Fruit fly (Drosophila melanogaster) whole organism, wandering third instar larva: Measurements from ENCODE around the gene GluRIIA.
A peak's percentile ranks its signal among the peaks of the same experiment; 100 is the strongest.

Source experiments
- Abd-B ChIP-seq: fragments of >200 bp; optimal IDR thresholded peaks from 2 replicates; lab custom pipeline; 2017; ENCODE audit warnings: missing biosample characterization, missing genetic modification characterization
- CG32264 ChIP-seq: fragments of 200-800 bp; sonication (Bioruptor generic); optimal IDR thresholded peaks from 2 replicates; lab custom pipeline; 2016; ENCODE audit warnings: missing biosample characterization, missing genetic modification characterization
- CG9705 ChIP-seq: fragments of 200-800 bp; sonication (Bioruptor generic); optimal IDR thresholded peaks from 2 replicates; lab custom pipeline; 2018; ENCODE audit warnings: missing biosample characterization, mild to moderate bottlenecking, missing genetic modification characterization
- Dfd ChIP-seq: fragments of >200 bp; optimal IDR thresholded peaks from 2 replicates; lab custom pipeline; 2017; ENCODE audit warnings: missing biosample characterization, missing genetic modification characterization
- Dif ChIP-seq: fragments of 200-275, 200-300 bp; sonication (Bioruptor generic); optimal IDR thresholded peaks from 2 replicates; lab custom pipeline; 2018; ENCODE audit warnings: missing biosample characterization, missing genetic modification characterization; ENCODE audit not compliant: partially characterized antibody
- GATAd ChIP-seq: sonication (Bioruptor generic); optimal IDR thresholded peaks from 2 replicates; lab custom pipeline; 2016; ENCODE audit warnings: missing biosample characterization, missing genetic modification characterization
- HLH106 ChIP-seq: fragments of 200-800 bp; optimal IDR thresholded peaks from 3 replicates; lab custom pipeline; 2019; ENCODE audit warnings: missing biosample characterization, mild to moderate bottlenecking, missing genetic modification characterization, moderate library complexity
- Hnf4 ChIP-seq: fragments of 200-800 bp; sonication (Bioruptor generic); optimal IDR thresholded peaks from 2 replicates; lab custom pipeline; 2016; ENCODE audit warnings: missing biosample characterization, mild to moderate bottlenecking, missing genetic modification characterization
- Hr78 ChIP-seq: fragments of >200 bp; optimal IDR thresholded peaks from 2 replicates; lab custom pipeline; 2017; ENCODE audit warnings: missing biosample characterization, missing genetic modification characterization
- Hr83 ChIP-seq: fragments of 200-300 bp; sonication (Bioruptor generic); optimal IDR thresholded peaks from 2 replicates; lab custom pipeline; 2016; ENCODE audit warnings: missing biosample characterization, mild to moderate bottlenecking, missing genetic modification characterization, moderate library complexity; ENCODE audit not compliant: poor library complexity, severe bottlenecking
- Jra ChIP-seq: sonication (Bioruptor generic); optimal IDR thresholded peaks from 2 replicates; lab custom pipeline; 2016; ENCODE audit warnings: missing biosample characterization, missing genetic modification characterization
- Mio ChIP-seq: sonication (Bioruptor generic); optimal IDR thresholded peaks from 2 replicates; lab custom pipeline; 2016; ENCODE audit warnings: missing biosample characterization, missing genetic modification characterization
- Myc ChIP-seq: fragments of >200 bp; optimal IDR thresholded peaks from 2 replicates; lab custom pipeline; 2017
- N ChIP-seq: fragments of >200 bp; optimal IDR thresholded peaks from 2 replicates; lab custom pipeline; 2018; ENCODE audit warnings: missing biosample characterization, missing external identifiers, missing genetic modification characterization
- OdsH ChIP-seq: fragments of 200-800 bp; sonication (Bioruptor generic); optimal IDR thresholded peaks from 2 replicates; lab custom pipeline; 2016; ENCODE audit warnings: missing biosample characterization, mild to moderate bottlenecking, missing genetic modification characterization
- Rel ChIP-seq, 2 experiments: fragments of 200-800 bp; sonication (Bioruptor generic) in 1 of 2; optimal IDR thresholded peaks; 2 replicates in 1 of 2; 3 replicates in 1 of 2; lab custom pipeline; 2016 to 2019; ENCODE audit warnings: mild to moderate bottlenecking in 2 of 2, missing biosample characterization in 2 of 2, missing genetic modification characterization in 2 of 2, moderate library complexity in 1 of 2
- Sp1 ChIP-seq: fragments of 200-800 bp; sonication (Bioruptor generic); optimal IDR thresholded peaks from 3 replicates; lab custom pipeline; 2019; ENCODE audit warnings: missing biosample characterization, mild to moderate bottlenecking, missing genetic modification characterization, moderate library complexity
- Vsx2 ChIP-seq: fragments of 200-300, 225-300 bp; sonication (Bioruptor generic); optimal IDR thresholded peaks from 2 replicates; lab custom pipeline; 2018; ENCODE audit warnings: missing biosample characterization, missing genetic modification characterization; ENCODE audit not compliant: partially characterized antibody
- br ChIP-seq: fragments of 200-800 bp; sonication (Bioruptor generic); optimal IDR thresholded peaks from 2 replicates; lab custom pipeline; 2016; ENCODE audit warnings: missing biosample characterization, missing genetic modification characterization
- dl ChIP-seq, 2 experiments: fragments of 175-275, 200-275 bp in 1 of 2; fragments of 200-275 bp in 1 of 2; sonication (Bioruptor generic); optimal IDR thresholded peaks; lab custom pipeline; 2018; ENCODE audit warnings: mild to moderate bottlenecking in 2 of 2, missing biosample characterization in 2 of 2, missing genetic modification characterization in 2 of 2, moderate library complexity in 2 of 2; ENCODE audit not compliant: partially characterized antibody in 2 of 2, insufficient read depth in 1 of 2
- dmrt93B ChIP-seq: fragments of 200-800 bp; sonication (Bioruptor generic); optimal IDR thresholded peaks from 2 replicates; lab custom pipeline; 2018; ENCODE audit warnings: missing biosample characterization, mild to moderate bottlenecking, missing genetic modification characterization
- dsf ChIP-seq: sonication (Bioruptor generic); optimal IDR thresholded peaks from 2 replicates; lab custom pipeline; 2016; ENCODE audit warnings: missing biosample characterization, missing genetic modification characterization, borderline replicate concordance
- ey ChIP-seq: fragments of 200-800 bp; sonication (Bioruptor generic); optimal IDR thresholded peaks from 2 replicates; lab custom pipeline; 2016; ENCODE audit warnings: missing biosample characterization, missing genetic modification characterization
- foxo ChIP-seq, 2 experiments: fragments of 200-800 bp; sonication (Bioruptor generic); optimal IDR thresholded peaks; 2 replicates in 1 of 2; 3 replicates in 1 of 2; lab custom pipeline; 2016 to 2017; ENCODE audit warnings: missing biosample characterization in 2 of 2, missing genetic modification characterization in 2 of 2
- fru ChIP-seq: fragments of 200-800 bp; sonication (Bioruptor generic); optimal IDR thresholded peaks from 3 replicates; lab custom pipeline; 2016; ENCODE audit warnings: missing biosample characterization, mild to moderate bottlenecking, missing genetic modification characterization
- h ChIP-seq: fragments of 200-800 bp; sonication (Bioruptor generic); optimal IDR thresholded peaks from 3 replicates; lab custom pipeline; 2016; ENCODE audit warnings: missing biosample characterization, mild to moderate bottlenecking, missing genetic modification characterization
- jim ChIP-seq: fragments of 175-275, 200-325 bp; sonication (Bioruptor generic); optimal IDR thresholded peaks from 2 replicates; lab custom pipeline; 2016; ENCODE audit warnings: missing biosample characterization, mild to moderate bottlenecking, missing genetic modification characterization
- lola ChIP-seq: fragments of >200 bp; optimal IDR thresholded peaks from 2 replicates; lab custom pipeline; 2017; ENCODE audit warnings: missing biosample characterization, missing genetic modification characterization
- pan ChIP-seq: fragments of >200 bp; optimal IDR thresholded peaks from 2 replicates; lab custom pipeline; 2017
- psq ChIP-seq: fragments of 200-800 bp; sonication (Bioruptor generic); optimal IDR thresholded peaks from 3 replicates; lab custom pipeline; 2017; ENCODE audit warnings: missing biosample characterization, mild to moderate bottlenecking, missing genetic modification characterization, moderate library complexity
- sage ChIP-seq: fragments of 200-800 bp; sonication (Bioruptor generic); optimal IDR thresholded peaks from 2 replicates; lab custom pipeline; 2016; ENCODE audit warnings: missing biosample characterization, mild to moderate bottlenecking, missing genetic modification characterization
- sv ChIP-seq: fragments of 200-800 bp; sonication (Bioruptor generic); optimal IDR thresholded peaks from 3 replicates; lab custom pipeline; 2016; ENCODE audit warnings: missing biosample characterization, missing genetic modification characterization
- usp ChIP-seq: fragments of >200 bp; optimal IDR thresholded peaks from 2 replicates; lab custom pipeline; 2017; ENCODE audit warnings: missing biosample characterization, missing genetic modification characterization
- woc ChIP-seq: sonication (Bioruptor generic); optimal IDR thresholded peaks from 2 replicates; lab custom pipeline; 2016; ENCODE audit warnings: missing biosample characterization, mild to moderate bottlenecking, missing genetic modification characterization

The GluRIIA gene

DNA sequence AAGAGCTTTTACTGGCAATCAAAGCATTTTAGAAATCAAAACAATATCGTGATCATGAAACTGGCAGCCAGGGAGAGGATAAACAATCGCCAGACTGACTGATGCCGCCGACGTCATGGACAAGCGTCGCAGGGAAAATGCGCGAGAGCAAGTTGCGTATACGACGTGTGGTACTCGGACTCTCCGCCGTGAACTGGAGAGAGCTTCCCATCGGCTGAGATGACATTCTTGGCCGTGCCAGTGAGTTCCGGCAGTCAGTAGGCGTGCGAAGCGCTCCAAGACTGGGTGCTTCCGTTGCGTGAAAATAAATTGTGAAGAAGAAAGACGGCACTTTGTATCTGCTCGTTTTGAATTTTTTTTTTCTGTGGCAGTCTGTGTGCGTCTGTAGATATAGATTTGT, at the start of gene GluRIIA:
Gene GluRIIA (plus strand): TSS at position 255 of the 400 bp plus-strand sequence.
- TF ChIP-seq Jra: no peak
- no peak for TF ChIP-seq OdsH (GFP tag; lab: Kevin White, UChicago)
- no peak for TF ChIP-seq N (GFP tag; lab: Kevin White, UChicago)
- TF ChIP-seq Mio (GFP tag; lab: Kevin White, UChicago): no peak
- no peak for TF ChIP-seq GATAd (GFP tag; lab: Kevin White, UChicago)
- TF ChIP-seq Sp1 (GFP tag; lab: Kevin White, UChicago): no peak
- TF ChIP-seq CG9705 (GFP tag; lab: Kevin White, UChicago): no peak
- no peak for TF ChIP-seq Dif (GFP tag; lab: Kevin White, UChicago)
- TF ChIP-seq dl (GFP tag; optimal IDR thresholded peaks at IDR 0.05; lab: Kevin White, UChicago; ENCODE audit: insufficient read depth in 1 of 2, partially characterized antibody in 2 of 2): no peak
- TF ChIP-seq foxo (GFP tag; optimal IDR thresholded peaks at IDR 0.05; lab: Kevin White, UChicago): no peak
- TF ChIP-seq fru (GFP tag; lab: Kevin White, UChicago): no peak
- no peak for TF ChIP-seq Hnf4

DNA sequence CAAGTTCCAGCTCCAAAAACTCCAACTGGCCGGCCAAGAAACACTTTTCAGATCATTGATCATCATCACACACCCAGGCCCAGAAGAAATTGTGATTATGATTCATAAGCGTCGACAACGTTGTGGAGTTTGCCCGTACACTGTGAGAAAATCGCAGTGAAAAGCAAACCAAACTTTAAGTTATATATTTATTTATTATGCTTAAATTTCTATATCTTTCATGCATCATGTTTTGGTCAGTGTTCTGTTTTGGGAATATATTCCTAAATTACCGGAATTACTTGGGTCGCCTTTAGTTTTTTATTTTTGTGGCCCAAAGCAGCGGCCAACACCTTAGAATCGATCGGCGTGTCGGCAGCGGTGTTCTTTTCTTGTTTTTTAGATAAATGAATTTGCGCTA, 49.7 kb upstream of the GluRIIA start:
- peak; percentile 12 for TF ChIP-seq HLH106 (tag; lab: Kevin White, UChicago)
- no peak for TF ChIP-seq CG32264 (GFP tag; lab: Kevin White, UChicago)
- TF ChIP-seq fru (GFP tag; lab: Kevin White, UChicago): peak; percentile 55
- TF ChIP-seq Rel (GFP tag; optimal IDR thresholded peaks at IDR 0.05; lab: Kevin White, UChicago): no peak
- TF ChIP-seq Rel (tag; optimal IDR thresholded peaks at IDR 0.05; lab: Kevin White, UChicago): no peak
- TF ChIP-seq Myc (lab: Kevin White, UChicago): no peak
- peak; percentile 28 for TF ChIP-seq ey (GFP tag; lab: Kevin White, UChicago)
- no peak for TF ChIP-seq dmrt93B (GFP tag; lab: Kevin White, UChicago)
- peak; percentile 40 for TF ChIP-seq OdsH (GFP tag; lab: Kevin White, UChicago)
- peak; percentile 30 for TF ChIP-seq psq (GFP tag; lab: Kevin White, UChicago)
- TF ChIP-seq br: peak; percentile 40
- peak; percentile 32 for TF ChIP-seq Sp1 (GFP tag; lab: Kevin White, UChicago)
- peak; percentile 19 for TF ChIP-seq h (GFP tag; lab: Kevin White, UChicago)
- TF ChIP-seq foxo (GFP tag; optimal IDR thresholded peaks at IDR 0.05; lab: Kevin White, UChicago): peak in 1 of 2 experiments; percentile 34
- peak; percentile 61 for TF ChIP-seq Hnf4

DNA sequence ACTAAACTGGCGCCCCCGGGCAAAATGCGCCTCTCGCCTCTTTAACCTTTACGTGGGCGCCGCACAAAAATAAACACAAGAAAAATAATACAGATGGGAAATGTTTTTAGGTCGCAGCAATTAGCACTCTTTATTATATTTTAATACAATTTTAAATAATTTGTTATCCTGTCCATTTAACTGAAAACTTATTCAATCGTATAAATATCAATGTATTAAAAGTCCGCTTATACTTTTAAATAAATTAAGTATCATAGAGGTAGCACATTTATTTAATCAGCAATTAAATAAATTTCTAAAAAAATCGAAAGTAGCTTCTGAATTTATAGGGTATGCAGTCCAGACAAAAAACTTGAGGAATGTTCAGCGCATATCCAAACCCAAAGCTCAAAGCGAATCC, 47.8 kb upstream of the GluRIIA start:
- TF ChIP-seq sv (GFP tag; lab: Kevin White, UChicago): no peak
- TF ChIP-seq foxo (GFP tag; optimal IDR thresholded peaks at IDR 0.05; lab: Kevin White, UChicago): no peak
- no peak for TF ChIP-seq Hr78 (GFP tag; lab: Kevin White, UChicago)
- TF ChIP-seq Hnf4: no peak
- no peak for TF ChIP-seq h (GFP tag; lab: Kevin White, UChicago)
- no peak for TF ChIP-seq Abd-B (GFP tag; lab: Kevin White, UChicago)
- no peak for TF ChIP-seq N (GFP tag; lab: Kevin White, UChicago)
- no peak for TF ChIP-seq Hr83
- no peak for TF ChIP-seq lola (GFP tag; lab: Kevin White, UChicago)
- TF ChIP-seq, all 38 proteins: peak for 0

- TF ChIP-seq Abd-B (GFP tag; lab: Kevin White, UChicago) (no peak), woc (GFP tag; lab: Kevin White, UChicago) (no peak), foxo (GFP tag; optimal IDR thresholded peaks at IDR 0.05; lab: Kevin White, UChicago) (peak in 1 of 2 experiments; percentile 64), br (no peak), usp (GFP tag; lab: Kevin White, UChicago) (no peak), sage (GFP tag; lab: Kevin White, UChicago) (no peak), dsf (GFP tag; lab: Kevin White, UChicago) (no peak), jim (no peak), pan (lab: Kevin White, UChicago) (no peak), CG9705 (GFP tag; lab: Kevin White, UChicago) (no peak), dl (GFP tag; optimal IDR thresholded peaks at IDR 0.05; lab: Kevin White, UChicago; ENCODE audit: insufficient read depth in 1 of 2, partially characterized antibody in 2 of 2) (no peak), Vsx2 (GFP tag; lab: Kevin White, UChicago) (no peak), HLH106 (tag; lab: Kevin White, UChicago) (peak; percentile 16), Hr83 (no peak), Dfd (GFP tag; lab: Kevin White, UChicago) (no peak), h (GFP tag; lab: Kevin White, UChicago) (no peak)
Measured at dm6 chr2L:5507823-5508438, 46.9 kb upstream of the GluRIIA start.
